Worm (Caenorhabditis elegans) whole organism, L1 larva: ENCODE data around the gene pros-1.

Experiments used
- C04F5.9 ChIP-seq: sonication (generic microtip); optimal IDR thresholded peaks from 2 replicates; lab custom pipeline; 2016; ENCODE audit warnings: missing genetic modification characterization, missing compliant biosample characterization
- C16A3.4 ChIP-seq: fragments of 150-350 bp; optimal IDR thresholded peaks from 2 replicates; lab custom pipeline; 2014; ENCODE audit warnings: missing biosample characterization, missing genetic modification characterization
- Y116A8C.19 ChIP-seq: sonication (generic microtip); optimal IDR thresholded peaks from 2 replicates; lab custom pipeline; 2016; ENCODE audit warnings: missing compliant biosample characterization, missing genetic modification characterization, borderline replicate concordance
- aly-2 ChIP-seq: fragments of 150-350 bp; optimal IDR thresholded peaks from 2 replicates; lab custom pipeline; 2014; ENCODE audit warnings: missing biosample characterization, missing genetic modification characterization
- ceh-8 ChIP-seq: fragments of 200-800 bp; sonication (Bioruptor generic); optimal IDR thresholded peaks from 2 replicates; lab custom pipeline; 2018; ENCODE audit warnings: mild to moderate bottlenecking, missing genetic modification characterization, moderate library complexity, missing compliant biosample characterization
- ceh-82 ChIP-seq, 3 experiments: fragments of 150-350 bp in 1 of 3; sonication (generic microtip) in 2 of 3; optimal IDR thresholded peaks; 2 replicates each; lab custom pipeline; 2014 to 2017; ENCODE audit warnings: missing biosample characterization in 3 of 3, missing genetic modification characterization in 3 of 3
- ceh-90 ChIP-seq: sonication (generic microtip); optimal IDR thresholded peaks from 2 replicates; lab custom pipeline; 2016; ENCODE audit warnings: missing genetic modification characterization, missing compliant biosample characterization
- dpl-1 ChIP-seq, 3 experiments: fragments of 150-350 bp in 2 of 3; sonication (generic microtip) in 1 of 3; optimal IDR thresholded peaks; 2 replicates each; lab custom pipeline; 2014 to 2017; ENCODE audit warnings: missing biosample characterization in 3 of 3, missing genetic modification characterization in 3 of 3, missing genetic modification reagents in 3 of 3
- dsc-1 ChIP-seq: sonication (generic microtip); optimal IDR thresholded peaks from 2 replicates; lab custom pipeline; 2016; ENCODE audit warnings: mild to moderate bottlenecking, missing genetic modification characterization, missing compliant biosample characterization
- egl-13 ChIP-seq: sonication (generic microtip); optimal IDR thresholded peaks from 2 replicates; lab custom pipeline; 2016; ENCODE audit warnings: missing genotype, missing genetic modification reagents, missing genetic modification characterization, missing compliant biosample characterization
- egl-27 ChIP-seq, 2 experiments: fragments of 150-350 bp in 1 of 2; sonication (generic microtip); optimal IDR thresholded peaks; 3 replicates each; lab custom pipeline; 2017 to 2018; ENCODE audit warnings: missing biosample characterization in 2 of 2, missing genetic modification characterization in 2 of 2, missing genetic modification reagents in 2 of 2
- elt-2 ChIP-seq: sonication (generic microtip); optimal IDR thresholded peaks from 2 replicates; lab custom pipeline; 2016; ENCODE audit warnings: missing genetic modification characterization, mild to moderate bottlenecking, inconsistent platforms, missing compliant biosample characterization, missing genetic modification reagents
- elt-3 ChIP-seq, 6 experiments: fragments of 150-350 bp in 1 of 6; sonication (generic microtip); optimal IDR thresholded peaks; 2 replicates each; lab custom pipeline; 2017 to 2018; ENCODE audit warnings: missing biosample characterization in 6 of 6, missing genetic modification characterization in 6 of 6, inconsistent platforms in 1 of 6
- ets-5 ChIP-seq: fragments of 200-800 bp; sonication (Bioruptor generic); IDR thresholded peaks from 2 replicates; pipeline ENCODE4 v1.3.6; 2022; ENCODE audit warnings: missing genetic modification characterization, missing compliant biosample characterization
- fkh-4 ChIP-seq: sonication (generic microtip); optimal IDR thresholded peaks from 2 replicates; lab custom pipeline; 2016; ENCODE audit warnings: missing compliant biosample characterization, missing genetic modification characterization, borderline replicate concordance
- fkh-8 ChIP-seq: sonication (generic microtip); optimal IDR thresholded peaks from 2 replicates; lab custom pipeline; 2016; ENCODE audit warnings: mild to moderate bottlenecking, missing genetic modification characterization, missing compliant biosample characterization
- grh-1 ChIP-seq: fragments of 200-800 bp; sonication (Bioruptor generic); IDR thresholded peaks from 2 replicates; pipeline ENCODE4 v1.3.6; 2022; ENCODE audit warnings: missing genetic modification reagents, missing genetic modification characterization, missing compliant biosample characterization
- hlh-17 ChIP-seq: fragments of 200-800 bp; sonication (Bioruptor generic); optimal IDR thresholded peaks from 2 replicates; lab custom pipeline; 2018; ENCODE audit warnings: missing genetic modification characterization, mild to moderate bottlenecking, missing compliant biosample characterization, moderate library complexity, borderline replicate concordance
- hlh-4 ChIP-seq: sonication (generic microtip); optimal IDR thresholded peaks from 2 replicates; lab custom pipeline; 2016; ENCODE audit warnings: mild to moderate bottlenecking, missing genetic modification characterization, missing compliant biosample characterization
- hpl-2 ChIP-seq: fragments of 150-350 bp; optimal IDR thresholded peaks from 2 replicates; lab custom pipeline; 2014; ENCODE audit warnings: missing biosample characterization, missing genetic modification reagents, missing genetic modification characterization
- irx-1 ChIP-seq: sonication (generic microtip); optimal IDR thresholded peaks from 2 replicates; lab custom pipeline; 2016; ENCODE audit warnings: missing genetic modification characterization, missing compliant biosample characterization
- isw-1 ChIP-seq: fragments of 200-800 bp; sonication (Bioruptor generic); IDR thresholded peaks from 2 replicates; pipeline ENCODE4 v1.3.6; 2022; ENCODE audit warnings: missing genetic modification characterization, missing compliant biosample characterization
- jun-1 ChIP-seq: fragments of 150-350 bp; optimal IDR thresholded peaks from 2 replicates; lab custom pipeline; 2014; ENCODE audit warnings: missing biosample characterization, missing genetic modification reagents, missing genetic modification characterization
- lin-13 ChIP-seq: fragments of 150-350 bp; optimal IDR thresholded peaks from 2 replicates; lab custom pipeline; 2014; ENCODE audit warnings: missing biosample characterization, missing genetic modification reagents, missing genetic modification characterization
- lin-14 ChIP-seq: fragments of 200-800 bp; sonication (Bioruptor generic); optimal IDR thresholded peaks from 2 replicates; lab custom pipeline; 2018; ENCODE audit warnings: mild to moderate bottlenecking, missing genetic modification characterization, moderate library complexity, missing compliant biosample characterization
- lin-15B ChIP-seq: fragments of 150-350 bp; sonication (generic microtip); optimal IDR thresholded peaks from 3 replicates; lab custom pipeline; 2014; ENCODE audit warnings: missing biosample characterization, missing genetic modification characterization
- lin-35 ChIP-seq, 2 experiments: fragments of 150-350 bp; optimal IDR thresholded peaks; 2 replicates each; lab custom pipeline; 2014; ENCODE audit warnings: missing biosample characterization in 2 of 2, missing genetic modification characterization in 2 of 2, missing genetic modification reagents in 2 of 2
- lin-39 ChIP-seq: fragments of 150-350 bp; optimal IDR thresholded peaks from 2 replicates; lab custom pipeline; 2014; ENCODE audit warnings: missing biosample characterization, missing genetic modification reagents, missing genetic modification characterization
- lir-3 ChIP-seq: sonication (generic microtip); optimal IDR thresholded peaks from 2 replicates; lab custom pipeline; 2016; ENCODE audit warnings: mild to moderate bottlenecking, missing genetic modification characterization, moderate library complexity, missing compliant biosample characterization; ENCODE audit not compliant: poor library complexity
- lsy-2 ChIP-seq, 2 experiments: fragments of 150-350 bp; optimal IDR thresholded peaks; 2 replicates each; lab custom pipeline; 2014; ENCODE audit warnings: missing biosample characterization in 2 of 2, missing genetic modification characterization in 2 of 2
- mab-9 ChIP-seq: fragments of 200-800 bp; sonication (Bioruptor generic); IDR thresholded peaks from 2 replicates; pipeline ENCODE4 v1.3.6; 2022; ENCODE audit warnings: missing genetic modification reagents, missing genetic modification characterization, missing compliant biosample characterization
- mep-1 ChIP-seq: fragments of 150-350 bp; optimal IDR thresholded peaks from 2 replicates; lab custom pipeline; 2014; ENCODE audit warnings: missing biosample characterization, missing genetic modification characterization
- nhr-47 ChIP-seq: sonication (generic microtip); optimal IDR thresholded peaks from 2 replicates; lab custom pipeline; 2016; ENCODE audit warnings: mild to moderate bottlenecking, missing genetic modification characterization, moderate library complexity, missing compliant biosample characterization
- nhr-71 ChIP-seq: sonication (generic microtip); optimal IDR thresholded peaks from 2 replicates; lab custom pipeline; 2016; ENCODE audit warnings: mild to moderate bottlenecking, missing genetic modification characterization, moderate library complexity, missing compliant biosample characterization
- nhr-76 ChIP-seq: sonication (generic microtip); optimal IDR thresholded peaks from 2 replicates; lab custom pipeline; 2017; ENCODE audit warnings: missing biosample characterization, missing genetic modification characterization
- pag-3 ChIP-seq: sonication (generic microtip); optimal IDR thresholded peaks from 2 replicates; lab custom pipeline; 2017; ENCODE audit warnings: missing genetic modification characterization, mild to moderate bottlenecking, missing compliant biosample characterization, antibody characterized with exemption, borderline replicate concordance; ENCODE audit not compliant: insufficient read depth
- skn-1 ChIP-seq: fragments of 150-350 bp; optimal IDR thresholded peaks from 2 replicates; lab custom pipeline; 2014; ENCODE audit warnings: missing biosample characterization, missing genetic modification characterization
- snpc-4 ChIP-seq: fragments of 150-350 bp; optimal IDR thresholded peaks from 2 replicates; lab custom pipeline; 2014; ENCODE audit warnings: missing biosample characterization, missing genetic modification characterization
- snu-23 ChIP-seq: sonication (generic microtip); optimal IDR thresholded peaks from 2 replicates; lab custom pipeline; 2016; ENCODE audit warnings: missing genetic modification characterization, missing compliant biosample characterization
- sox-4 ChIP-seq: sonication (generic microtip); optimal IDR thresholded peaks from 2 replicates; lab custom pipeline; 2016; ENCODE audit warnings: missing genetic modification characterization, missing compliant biosample characterization
- sptf-1 ChIP-seq: fragments of 150-350 bp; optimal IDR thresholded peaks from 2 replicates; lab custom pipeline; 2014; ENCODE audit warnings: missing biosample characterization, missing genetic modification characterization
- swsn-7 ChIP-seq: sonication (generic microtip); optimal IDR thresholded peaks from 2 replicates; lab custom pipeline; 2016; ENCODE audit warnings: missing genetic modification characterization, missing compliant biosample characterization
- tbx-2 ChIP-seq: sonication (generic microtip); optimal IDR thresholded peaks from 2 replicates; lab custom pipeline; 2016; ENCODE audit warnings: missing genetic modification characterization, missing compliant biosample characterization
- tlp-1 ChIP-seq: fragments of 150-350 bp; optimal IDR thresholded peaks from 2 replicates; lab custom pipeline; 2014; ENCODE audit warnings: missing biosample characterization, missing genetic modification characterization
- unc-130 ChIP-seq: fragments of 150-350 bp; optimal IDR thresholded peaks from 2 replicates; lab custom pipeline; 2017; ENCODE audit warnings: missing biosample characterization, missing genetic modification characterization, inconsistent platforms
- unc-86 ChIP-seq: sonication (generic microtip); optimal IDR thresholded peaks from 2 replicates; lab custom pipeline; 2016; ENCODE audit warnings: missing genetic modification characterization, missing compliant biosample characterization
- vab-15 ChIP-seq: sonication (generic microtip); optimal IDR thresholded peaks from 2 replicates; lab custom pipeline; 2017; ENCODE audit warnings: missing genotype, mild to moderate bottlenecking, missing genetic modification characterization, missing compliant biosample characterization
- zip-4 ChIP-seq: fragments of 200-800 bp; sonication (Bioruptor generic); optimal IDR thresholded peaks from 2 replicates; lab custom pipeline; 2018; ENCODE audit warnings: mild to moderate bottlenecking, missing genetic modification characterization, moderate library complexity, missing compliant biosample characterization
- ztf-4 ChIP-seq: fragments of 150-350 bp; optimal IDR thresholded peaks from 2 replicates; lab custom pipeline; 2014; ENCODE audit warnings: missing biosample characterization, missing genetic modification characterization

The pros-1 gene

ce11 chrIII:8066989-8067388, at the start of gene pros-1:
pros-1 (plus strand) TSS chrIII:8067289.
- no peak for TF ChIP-seq lin-13 (GFP tag; lab: Kevin White, UChicago)
- TF ChIP-seq ceh-90 (tag; lab: Kevin White, UChicago): no peak
- TF ChIP-seq irx-1 (tag; lab: Kevin White, UChicago): no peak
- TF ChIP-seq C16A3.4 (tag; lab: Kevin White, UChicago): no peak
- TF ChIP-seq tlp-1: no peak
- no peak for TF ChIP-seq ets-5 (GFP tag; lab: Robert Waterston, UW)
- TF ChIP-seq hlh-4 (tag; lab: Kevin White, UChicago): no peak
- TF ChIP-seq mep-1 (tag; lab: Kevin White, UChicago): no peak
- TF ChIP-seq sptf-1: no peak
- no peak for TF ChIP-seq lin-39 (tag; lab: Kevin White, UChicago)
- TF ChIP-seq hlh-17: no peak
- TF ChIP-seq hpl-2 (GFP tag; lab: Kevin White, UChicago): no peak
- no peak for TF ChIP-seq jun-1 (tag; lab: Kevin White, UChicago)
- no peak for TF ChIP-seq egl-27 (tag; optimal IDR thresholded peaks at IDR 0.05; lab: Kevin White, UChicago)
- TF ChIP-seq fkh-4 (tag; lab: Kevin White, UChicago): no peak
- no peak for TF ChIP-seq fkh-8 (tag; lab: Kevin White, UChicago)
- TF ChIP-seq snpc-4 (tag; lab: Kevin White, UChicago): no peak
- TF ChIP-seq nhr-76: no peak
- TF ChIP-seq aly-2 (tag; lab: Kevin White, UChicago): no peak
- no peak for TF ChIP-seq Y116A8C.19 (tag; lab: Kevin White, UChicago)

ce11 chrIII:8020823-8021332, 46.2 kb upstream of the pros-1 start, which contains the start of gene lin-36:
lin-36 (minus strand) TSS chrIII:8020873.
- TF ChIP-seq ztf-4 (tag; lab: Kevin White, UChicago) (peak; percentile 62), ceh-8 (GFP tag; lab: Kevin White, UChicago) (no peak), vab-15 (tag; lab: Kevin White, UChicago) (peak; percentile 64), nhr-71 (tag; lab: Kevin White, UChicago) (peak; percentile 90), unc-130 (tag; lab: Kevin White, UChicago) (peak; percentile 73), Y116A8C.19 (tag; lab: Kevin White, UChicago) (no peak), lin-14 (peak; percentile 90), sptf-1 (no peak), grh-1 (GFP tag; lab: Robert Waterston, UW) (peak; percentile 78), nhr-47 (tag; lab: Kevin White, UChicago) (peak; percentile 86), dsc-1 (tag; lab: Kevin White, UChicago) (peak; percentile 93), elt-3 (tag; optimal IDR thresholded peaks at IDR 0.05; lab: Kevin White, UChicago) (peak in 2 of 6 experiments; percentile 72 to 77), snu-23 (peak; percentile 91), unc-86 (peak; percentile 84), lir-3 (tag; lab: Kevin White, UChicago) (peak; percentile 69), ceh-82 (tag; optimal IDR thresholded peaks at IDR 0.05; lab: Kevin White, UChicago) (peak; percentile 71 to 91 (median 84)), tbx-2 (peak; percentile 91), snpc-4 (tag; lab: Kevin White, UChicago) (peak; percentile 52), zip-4 (peak; percentile 38), isw-1 (GFP tag; lab: Robert Waterston, UW) (peak; percentile 74), mab-9 (GFP tag; lab: Robert Waterston, UW) (peak; percentile 52; the same call in 1 of the 2 replicates), aly-2 (tag; lab: Kevin White, UChicago) (no peak), swsn-7 (tag; lab: Kevin White, UChicago) (peak; percentile 85), lin-15B (tag; lab: Kevin White, UChicago) (peak; percentile 80), C04F5.9 (tag; lab: Kevin White, UChicago) (peak; percentile 74), sox-4 (no peak), skn-1 (peak; percentile 82), pag-3 (no peak), egl-27 (tag; optimal IDR thresholded peaks at IDR 0.05; lab: Kevin White, UChicago) (peak in 1 of 2 experiments; percentile 6), egl-13 (tag; lab: Kevin White, UChicago) (peak; percentile 44), hlh-4 (tag; lab: Kevin White, UChicago) (no peak), irx-1 (tag; lab: Kevin White, UChicago) (peak; percentile 69), lin-13 (GFP tag; lab: Kevin White, UChicago) (peak; percentile 83), elt-2 (tag; lab: Kevin White, UChicago) (peak; percentile 32), lsy-2 (tag; optimal IDR thresholded peaks at IDR 0.05; lab: Kevin White, UChicago) (peak; percentile 88 to 91), lin-35 (GFP tag; optimal IDR thresholded peaks at IDR 0.05; lab: Kevin White, UChicago) (peak; percentile 85 to 94), dpl-1 (GFP tag; optimal IDR thresholded peaks at IDR 0.05; lab: Kevin White, UChicago) (peak; percentile 78 to 88 (median 88))
